Worm (Caenorhabditis elegans) whole organism, L2 larva: Measurements from ENCODE around the gene srh-24.

Experiments used
- F13H6.1 ChIP-seq: sonication (generic microtip); optimal IDR thresholded peaks from 2 replicates; lab custom pipeline; 2016; ENCODE audit warnings: missing genetic modification characterization, missing compliant biosample characterization
- ZK546.5 ChIP-seq: sonication (generic microtip); optimal IDR thresholded peaks from 2 replicates; lab custom pipeline; 2017; ENCODE audit warnings: missing biosample characterization, missing genetic modification characterization
- alr-1 ChIP-seq: fragments of 150-350 bp; optimal IDR thresholded peaks from 2 replicates; lab custom pipeline; 2014; ENCODE audit warnings: missing biosample characterization, missing genetic modification characterization
- aly-2 ChIP-seq: fragments of 150-350 bp; optimal IDR thresholded peaks from 2 replicates; lab custom pipeline; 2014; ENCODE audit warnings: missing biosample characterization, missing genetic modification characterization
- ama-1 ChIP-seq: fragments of 150-350 bp; optimal IDR thresholded peaks from 2 replicates; lab custom pipeline; 2018; ENCODE audit warnings: inconsistent platforms
- ceh-16 ChIP-seq: fragments of 150-350 bp; optimal IDR thresholded peaks from 2 replicates; lab custom pipeline; 2014; ENCODE audit warnings: missing biosample characterization, missing genetic modification characterization
- ceh-82 ChIP-seq: fragments of 150-350 bp; optimal IDR thresholded peaks from 2 replicates; lab custom pipeline; 2014; ENCODE audit warnings: missing biosample characterization, missing genetic modification characterization
- crh-2 ChIP-seq: sonication (generic microtip); optimal IDR thresholded peaks from 2 replicates; lab custom pipeline; 2017; ENCODE audit warnings: missing biosample characterization, missing genetic modification characterization
- elt-1 ChIP-seq: fragments of 150-350 bp; optimal IDR thresholded peaks from 2 replicates; lab custom pipeline; 2014; ENCODE audit warnings: missing biosample characterization, missing genetic modification characterization
- elt-3 ChIP-seq: sonication (generic microtip); optimal IDR thresholded peaks from 2 replicates; lab custom pipeline; 2017; ENCODE audit warnings: missing biosample characterization, missing genetic modification characterization
- fos-1 ChIP-seq: fragments of 150-350 bp; optimal IDR thresholded peaks from 2 replicates; lab custom pipeline; 2014; ENCODE audit warnings: missing biosample characterization, missing genetic modification characterization
- lin-11 ChIP-seq: fragments of 150-350 bp; sonication (generic microtip); optimal IDR thresholded peaks from 2 replicates; lab custom pipeline; 2014; ENCODE audit warnings: missing biosample characterization, missing genetic modification characterization, inconsistent platforms, mixed read lengths
- lin-13 ChIP-seq: fragments of 150-350 bp; optimal IDR thresholded peaks from 2 replicates; lab custom pipeline; 2014; ENCODE audit warnings: missing biosample characterization, missing genetic modification reagents, missing genetic modification characterization
- lsy-2 ChIP-seq, 2 experiments: fragments of 150-350 bp in 1 of 2; sonication (generic microtip) in 1 of 2; optimal IDR thresholded peaks; 2 replicates each; lab custom pipeline; 2014 to 2017; ENCODE audit warnings: missing biosample characterization in 2 of 2, missing genetic modification characterization in 2 of 2
- mab-5 ChIP-seq: fragments of 150-350 bp; optimal IDR thresholded peaks from 2 replicates; lab custom pipeline; 2014; ENCODE audit warnings: missing biosample characterization, missing genetic modification characterization
- mdl-1 ChIP-seq, 2 experiments: fragments of 150-350 bp in 1 of 2; sonication (generic microtip) in 1 of 2; optimal IDR thresholded peaks; 2 replicates each; lab custom pipeline; 2017; ENCODE audit warnings: missing biosample characterization in 2 of 2, missing genetic modification characterization in 2 of 2
- nhr-10 ChIP-seq: sonication (generic microtip); optimal IDR thresholded peaks from 2 replicates; lab custom pipeline; 2017; ENCODE audit warnings: missing biosample characterization, missing genetic modification characterization
- nhr-129 ChIP-seq: fragments of 150-350 bp; optimal IDR thresholded peaks from 2 replicates; lab custom pipeline; 2014; ENCODE audit warnings: missing biosample characterization, missing genetic modification characterization
- nhr-21 ChIP-seq: fragments of 150-350 bp; optimal IDR thresholded peaks from 2 replicates; lab custom pipeline; 2014; ENCODE audit warnings: missing biosample characterization, missing genetic modification characterization
- nhr-237 ChIP-seq: fragments of 150-350 bp; optimal IDR thresholded peaks from 2 replicates; lab custom pipeline; 2014; ENCODE audit warnings: missing biosample characterization, missing genetic modification characterization
- nhr-25 ChIP-seq: fragments of 150-350 bp; sonication (generic microtip); optimal IDR thresholded peaks from 3 replicates; lab custom pipeline; 2014; ENCODE audit warnings: missing biosample characterization, missing genetic modification characterization
- nhr-77 ChIP-seq: fragments of 150-350 bp; optimal IDR thresholded peaks from 2 replicates; lab custom pipeline; 2014; ENCODE audit warnings: missing biosample characterization, missing genetic modification characterization
- peb-1 ChIP-seq: fragments of 150-350 bp; optimal IDR thresholded peaks from 2 replicates; lab custom pipeline; 2014; ENCODE audit warnings: missing biosample characterization, missing genetic modification characterization
- sem-4 ChIP-seq: fragments of 150-350 bp; optimal IDR thresholded peaks from 2 replicates; lab custom pipeline; 2014; ENCODE audit warnings: missing biosample characterization, missing genetic modification reagents, missing genetic modification characterization
- sma-9 ChIP-seq, 2 experiments: fragments of 150-350 bp in 1 of 2; sonication (generic microtip) in 1 of 2; optimal IDR thresholded peaks; 2 replicates each; lab custom pipeline; 2014 to 2016; ENCODE audit warnings: missing genetic modification characterization in 2 of 2, mild to moderate bottlenecking in 1 of 2, missing biosample characterization in 1 of 2, missing compliant biosample characterization in 1 of 2, missing genetic modification reagents in 1 of 2, moderate library complexity in 1 of 2
- snpc-4 ChIP-seq: fragments of 150-350 bp; optimal IDR thresholded peaks from 2 replicates; lab custom pipeline; 2014; ENCODE audit warnings: missing biosample characterization, missing genetic modification characterization
- unc-55 ChIP-seq: fragments of 150-350 bp; sonication (generic microtip); optimal IDR thresholded peaks from 3 replicates; lab custom pipeline; 2014; ENCODE audit warnings: missing biosample characterization, missing genetic modification reagents, missing genetic modification characterization
- zag-1 ChIP-seq: fragments of 150-350 bp; optimal IDR thresholded peaks from 2 replicates; lab custom pipeline; 2014; ENCODE audit warnings: missing biosample characterization, missing genetic modification characterization
- ztf-1 ChIP-seq: fragments of 200-800 bp; sonication (Bioruptor generic); conservative IDR thresholded peaks from 2 replicates; pipeline ENCODE4 v1.3.6; 2022; ENCODE audit warnings: missing genetic modification characterization, missing compliant biosample characterization
- ztf-11 ChIP-seq: sonication (generic microtip); optimal IDR thresholded peaks from 2 replicates; lab custom pipeline; 2017; ENCODE audit warnings: missing biosample characterization, missing genetic modification characterization
- ztf-4 ChIP-seq: fragments of 150-350 bp; optimal IDR thresholded peaks from 2 replicates; lab custom pipeline; 2014; ENCODE audit warnings: missing biosample characterization, missing genetic modification characterization

srh-24 gene

DNA sequence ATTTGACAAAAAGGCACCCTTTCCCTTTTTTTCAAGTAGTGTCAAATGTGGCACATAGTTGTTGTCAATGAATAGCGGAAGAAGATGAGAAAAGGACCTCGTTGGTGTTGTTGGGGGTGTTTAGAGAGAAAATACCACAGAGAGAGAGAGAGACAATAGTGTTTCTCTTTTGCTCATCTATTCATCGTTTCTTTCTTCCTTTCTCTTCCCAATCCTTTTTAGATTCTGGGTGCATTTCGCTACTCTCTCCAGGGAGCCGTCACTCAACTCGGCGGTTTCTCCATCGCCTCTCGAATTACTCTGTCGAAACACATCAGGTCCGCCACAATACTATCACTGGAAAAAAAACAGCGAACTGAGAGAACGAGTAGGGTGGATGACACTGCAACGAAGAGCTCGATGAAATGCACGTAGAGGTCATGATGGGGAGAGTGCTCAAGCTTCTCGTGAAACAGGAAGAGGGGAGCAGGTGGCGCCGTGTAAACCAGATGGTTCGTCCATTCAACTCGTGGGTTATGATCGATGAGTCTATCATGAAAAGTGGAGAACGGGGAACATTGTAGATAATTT lies 42.9 kb upstream of the srh-24 start:
- TF ChIP-seq ztf-11 (no peak), lin-11 (tag; lab: Kevin White, UChicago) (no peak), lsy-2 (tag; optimal IDR thresholded peaks at IDR 0.05; lab: Kevin White, UChicago) (peak in 1 of 2 experiments; percentile 23), ama-1 (lab: Kevin White, UChicago) (no peak), unc-55 (GFP tag; lab: Kevin White, UChicago) (peak; percentile 68), nhr-25 (tag; lab: Kevin White, UChicago) (no peak), peb-1 (tag; lab: Kevin White, UChicago) (no peak), crh-2 (tag; lab: Kevin White, UChicago) (no peak), sma-9 (GFP tag; optimal IDR thresholded peaks at IDR 0.05; lab: Kevin White, UChicago) (peak; percentile 1), sma-9 (tag; optimal IDR thresholded peaks at IDR 0.05; lab: Kevin White, UChicago) (no peak), alr-1 (tag; lab: Kevin White, UChicago) (no peak), ztf-1 (no peak), F13H6.1 (tag; lab: Kevin White, UChicago) (peak; percentile 34), ztf-4 (tag; lab: Kevin White, UChicago) (no peak), nhr-129 (tag; lab: Kevin White, UChicago) (peak; percentile 76), snpc-4 (no peak), mab-5 (tag; lab: Kevin White, UChicago) (no peak), zag-1 (tag; lab: Kevin White, UChicago) (peak; percentile 17), nhr-21 (tag; lab: Kevin White, UChicago) (no peak)

DNA sequence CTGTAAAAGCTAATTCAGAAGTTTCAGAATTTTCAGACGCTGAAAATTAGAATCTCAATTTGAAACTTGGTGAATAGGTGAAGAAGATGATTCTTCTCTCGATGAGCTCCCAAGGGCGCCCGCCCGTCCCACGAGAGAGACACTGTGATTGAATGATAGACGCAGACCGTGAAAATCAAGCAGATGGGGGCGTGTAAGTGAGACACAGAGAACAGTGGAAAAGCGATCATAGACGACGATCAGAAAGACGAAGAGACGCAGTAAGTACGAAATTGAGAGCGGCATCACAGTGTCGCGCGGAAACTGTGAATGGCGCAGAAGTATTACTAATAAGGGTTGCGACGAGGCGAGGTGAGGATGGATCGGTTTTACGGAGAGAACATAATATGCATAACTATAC lies 41.6 kb upstream of the srh-24 start:
- TF ChIP-seq ceh-16 (tag; lab: Kevin White, UChicago) = no peak
- TF ChIP-seq ZK546.5 (tag; lab: Kevin White, UChicago) = no peak
- TF ChIP-seq ztf-1 = no peak
- peak; percentile 21 for TF ChIP-seq F13H6.1 (tag; lab: Kevin White, UChicago)
- TF ChIP-seq nhr-129 (tag; lab: Kevin White, UChicago) = peak; percentile 25
- TF ChIP-seq ceh-82 (tag; lab: Kevin White, UChicago) = no peak
- no peak for TF ChIP-seq mdl-1 (tag; optimal IDR thresholded peaks at IDR 0.05; lab: Kevin White, UChicago)
- peak; percentile 19 for TF ChIP-seq sma-9 (GFP tag; optimal IDR thresholded peaks at IDR 0.05; lab: Kevin White, UChicago)
- no peak for TF ChIP-seq sma-9 (tag; optimal IDR thresholded peaks at IDR 0.05; lab: Kevin White, UChicago)
- no peak for TF ChIP-seq aly-2 (tag; lab: Kevin White, UChicago)
- TF ChIP-seq nhr-21 (tag; lab: Kevin White, UChicago) = no peak
- no peak for TF ChIP-seq lsy-2 (tag; optimal IDR thresholded peaks at IDR 0.05; lab: Kevin White, UChicago)
- TF ChIP-seq fos-1 (tag; lab: Kevin White, UChicago) = peak; percentile 28
- no peak for TF ChIP-seq lin-13 (GFP tag; lab: Kevin White, UChicago)
- no peak for TF ChIP-seq elt-1 (tag; lab: Kevin White, UChicago)
- no peak for TF ChIP-seq mab-5 (tag; lab: Kevin White, UChicago)
- TF ChIP-seq nhr-10 (tag; lab: Kevin White, UChicago) = no peak
- no peak for TF ChIP-seq nhr-77 (tag; lab: Kevin White, UChicago)

- TF ChIP-seq sem-4 (tag; lab: Kevin White, UChicago) = peak; percentile 26
- no peak for TF ChIP-seq nhr-129 (tag; lab: Kevin White, UChicago)
Measured at ce11 chrV:14001929-14002328, 41.1 kb upstream of the srh-24 start.

ce11 chrV:13993478-13993877 lies 32.7 kb upstream of the srh-24 start:
- TF ChIP-seq nhr-129 (tag; lab: Kevin White, UChicago) (no peak), nhr-21 (tag; lab: Kevin White, UChicago) (peak; percentile 59)

- no peak for TF ChIP-seq ZK546.5 (tag; lab: Kevin White, UChicago)
- TF ChIP-seq ztf-4 (tag; lab: Kevin White, UChicago) = no peak
Measured at ce11 chrV:13992485-13992884, 31.7 kb upstream of the srh-24 start, which contains the start of gene droe-4. TSS of gene droe-4 (plus strand) at chrV:13992656.

ce11 chrV:13986823-13987222 lies 26.0 kb upstream of the srh-24 start:
- peak; percentile 71 for TF ChIP-seq fos-1 (tag; lab: Kevin White, UChicago)
- no peak for TF ChIP-seq sma-9 (GFP tag; optimal IDR thresholded peaks at IDR 0.05; lab: Kevin White, UChicago)
- TF ChIP-seq sma-9 (tag; optimal IDR thresholded peaks at IDR 0.05; lab: Kevin White, UChicago) = no peak
- TF ChIP-seq crh-2 (tag; lab: Kevin White, UChicago) = peak; percentile 32
- no peak for TF ChIP-seq nhr-237 (tag; lab: Kevin White, UChicago)
- TF ChIP-seq elt-3 (tag; lab: Kevin White, UChicago) = no peak
- TF ChIP-seq ama-1 (lab: Kevin White, UChicago) = no peak
